Worm (Caenorhabditis elegans): Measurements from ENCODE around the gene C44B12.9.
A peak's percentile ranks its signal among the peaks of the same experiment; 100 is the strongest.

Gene C44B12.9

ce11 chrIV:1123357-1123756, 18.9 kb upstream of the C44B12.9 start:
- no peak for TF ChIP-seq unc-86 (tag; optimal IDR thresholded peaks at IDR 0.05)
- no peak for TF ChIP-seq efl-1 (optimal IDR thresholded peaks at IDR 0.05)
- peak in 1 of 2 experiments; percentile 19 for TF ChIP-seq efl-1 (GFP tag; optimal IDR thresholded peaks at IDR 0.05 in 1 of 2)

- no peak for TF ChIP-seq nhr-77 (tag; optimal IDR thresholded peaks at IDR 0.05)
- no peak for TF ChIP-seq lir-3 (tag; optimal IDR thresholded peaks at IDR 0.05; ENCODE audit: poor library complexity)
- no peak for TF ChIP-seq xbp-1 (tag; optimal IDR thresholded peaks at IDR 0.05)
- TF ChIP-seq unc-62 (GFP tag; optimal IDR thresholded peaks at IDR 0.05): no peak
- no peak for TF ChIP-seq unc-30 (tag; optimal IDR thresholded peaks at IDR 0.05)
- no peak for TF ChIP-seq C34B4.2 (tag; optimal IDR thresholded peaks at IDR 0.05)
- no peak for TF ChIP-seq aha-1 (tag; optimal IDR thresholded peaks at IDR 0.05)
- TF ChIP-seq tlp-1 (tag; optimal IDR thresholded peaks at IDR 0.05): no peak
- TF ChIP-seq hlh-4 (tag; optimal IDR thresholded peaks at IDR 0.05): no peak
- TF ChIP-seq efl-1 (optimal IDR thresholded peaks at IDR 0.05): no peak
- no peak for TF ChIP-seq efl-1 (GFP tag; optimal IDR thresholded peaks at IDR 0.05 in 1 of 2)
- no peak for TF ChIP-seq C04F5.9 (tag; optimal IDR thresholded peaks at IDR 0.05)
- no peak for TF ChIP-seq dsc-1 (tag; optimal IDR thresholded peaks at IDR 0.05)
- no peak for TF ChIP-seq lin-13 (GFP tag; optimal IDR thresholded peaks at IDR 0.05)
- TF ChIP-seq alr-1 (tag; optimal IDR thresholded peaks at IDR 0.05; ENCODE audit: borderline replicate concordance): no peak
- no peak for TF ChIP-seq nhr-47 (tag; optimal IDR thresholded peaks at IDR 0.05)
- no peak for TF ChIP-seq fos-1 (tag; optimal IDR thresholded peaks at IDR 0.05)
- no peak for TF ChIP-seq ceh-88 (GFP tag; IDR thresholded peaks at IDR 0.05)
- no peak for TF ChIP-seq swsn-7 (tag; optimal IDR thresholded peaks at IDR 0.05)
- TF ChIP-seq lin-39 (tag; optimal IDR thresholded peaks at IDR 0.05): no peak
- TF ChIP-seq nhr-71 (tag; optimal IDR thresholded peaks at IDR 0.05): no peak
Measured at ce11 chrIV:1121511-1121910, 17.1 kb upstream of the C44B12.9 start.

- TF ChIP-seq snpc-4 (tag; optimal IDR thresholded peaks at IDR 0.05) (no peak), efl-1 (optimal IDR thresholded peaks at IDR 0.05) (no peak), efl-1 (GFP tag; optimal IDR thresholded peaks at IDR 0.05 in 1 of 2) (peak in 1 of 2 experiments; percentile 19)
Measured at ce11 chrIV:1120865-1121264, 16.4 kb upstream of the C44B12.9 start.

ce11 chrIV:1118566-1118965, 14.1 kb upstream of the C44B12.9 start, which contains the start of gene srx-13:
srx-13 (minus strand) TSS chrIV:1118666.
- TF ChIP-seq tbx-2 (tag; optimal IDR thresholded peaks at IDR 0.05): no peak
- no peak for TF ChIP-seq sox-4 (tag; optimal IDR thresholded peaks at IDR 0.05)
- peak; percentile 63 for TF ChIP-seq fkh-8 (tag; optimal IDR thresholded peaks at IDR 0.05)

ce11 chrIV:1113638-1114037, 9.2 kb upstream of the C44B12.9 start, which contains the start of gene srx-14:
srx-14 (minus strand) TSS chrIV:1113738.
- TF ChIP-seq efl-3 (GFP tag; optimal IDR thresholded peaks at IDR 0.05): no peak
- no peak for TF ChIP-seq pqm-1 (tag; optimal IDR thresholded peaks at IDR 0.05)
- no peak for TF ChIP-seq egl-13 (tag; optimal IDR thresholded peaks at IDR 0.05)
- TF ChIP-seq nhr-84 (tag; optimal IDR thresholded peaks at IDR 0.05): no peak

- TF ChIP-seq pag-3 (tag; optimal IDR thresholded peaks at IDR 0.05; ENCODE audit: borderline replicate concordance, insufficient read depth) (no peak), ztf-4 (tag; optimal IDR thresholded peaks at IDR 0.05) (no peak), nhr-71 (tag; optimal IDR thresholded peaks at IDR 0.05) (peak; percentile 12), rnt-1 (tag; optimal IDR thresholded peaks at IDR 0.05) (peak; percentile 42), lin-35 (GFP tag; optimal IDR thresholded peaks at IDR 0.05) (no peak), ceh-88 (GFP tag; IDR thresholded peaks at IDR 0.05) (no peak), dsc-1 (tag; optimal IDR thresholded peaks at IDR 0.05) (peak; percentile 19), nhr-84 (tag; optimal IDR thresholded peaks at IDR 0.05) (no peak), pqm-1 (tag; optimal IDR thresholded peaks at IDR 0.05) (no peak)
Measured at ce11 chrIV:1110999-1111398, 6.6 kb upstream of the C44B12.9 start.
